Worm (Caenorhabditis elegans): ENCODE results near the gene skr-10.

skr-10 gene

DNA sequence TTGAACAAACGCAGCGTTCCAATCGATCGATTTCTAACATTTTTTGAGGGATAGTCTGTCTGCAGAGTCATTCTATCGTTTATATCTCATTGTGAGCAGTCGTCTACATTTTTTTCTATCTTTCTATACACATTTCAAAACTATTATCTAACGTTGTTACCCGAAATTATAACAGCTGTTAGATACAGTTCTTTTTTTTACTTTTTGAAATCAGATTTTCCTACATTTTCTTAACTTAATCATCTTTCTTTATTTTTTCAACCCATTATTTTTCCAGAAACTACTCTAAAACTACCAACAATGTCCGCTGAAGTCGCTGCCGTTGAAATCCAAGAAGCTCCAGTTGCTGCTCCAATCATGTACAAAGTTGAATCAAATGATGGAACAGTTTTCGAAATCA is at the start of gene skr-10:
TSS of gene skr-10 (plus strand) at position 301 of the 400 bp plus-strand sequence.
- TF ChIP-seq aha-1 (tag) = peak; percentile 59
- TF ChIP-seq rbr-2 (tag; optimal IDR thresholded peaks at IDR 0.05) = no peak

DNA sequence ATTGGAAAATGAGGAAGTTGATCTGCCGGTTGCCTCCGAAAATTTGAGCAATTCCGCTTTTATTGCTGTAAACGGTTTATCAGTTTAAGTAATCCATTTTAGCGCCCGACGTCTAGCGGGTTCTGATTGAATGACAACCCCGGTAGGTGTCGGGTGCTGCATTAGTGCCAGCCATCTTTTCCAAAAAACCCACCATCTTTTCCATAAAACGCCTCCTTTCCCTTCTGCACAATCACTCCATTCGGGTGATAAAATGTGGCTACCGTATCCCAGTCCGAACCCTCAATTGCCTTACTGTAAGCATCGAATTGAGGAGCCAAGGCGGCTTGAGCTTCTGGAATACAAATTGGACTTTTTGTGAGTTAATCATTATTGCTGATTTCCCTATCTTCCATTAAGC is 46.4 kb upstream of the skr-10 start:
- no peak for TF ChIP-seq F49E8.2 (tag; optimal IDR thresholded peaks at IDR 0.05; ENCODE audit: borderline replicate concordance)
- no peak for TF ChIP-seq ZK546.5 (tag; optimal IDR thresholded peaks at IDR 0.05)
- TF ChIP-seq mdt-29 (GFP tag; IDR thresholded peaks at IDR 0.05) = peak; percentile 36; the same call in 1 of the 2 replicates
- no peak for TF ChIP-seq aha-1 (tag)
- TF ChIP-seq saeg-2 (GFP tag; IDR thresholded peaks at IDR 0.05) = no peak
- TF ChIP-seq Y75B8A.6 (GFP tag; IDR thresholded peaks at IDR 0.05) = peak; percentile 47; the same call in 1 of the 2 replicates
- 0 out of 2 replicates have a peak, but pooled peaks have one; percentile 31 for TF ChIP-seq daf-8 (GFP tag; IDR thresholded peaks at IDR 0.05)
- TF ChIP-seq zip-2 (tag; optimal IDR thresholded peaks at IDR 0.05) = no peak
- peak; percentile 56 for TF ChIP-seq sdz-12 (GFP tag; optimal IDR thresholded peaks at IDR 0.05)
- no peak for TF ChIP-seq hmg-1.1 (GFP tag; IDR thresholded peaks at IDR 0.05)
- TF ChIP-seq zfp-2 (tag; optimal IDR thresholded peaks at IDR 0.05) = no peak
- TF ChIP-seq snpc-1.2 (GFP tag; IDR thresholded peaks at IDR 0.05) = 0 out of 2 replicates have a peak, but pooled peaks have one; percentile 15
- no peak for TF ChIP-seq unc-130 (GFP tag; optimal IDR thresholded peaks at IDR 0.05)

DNA sequence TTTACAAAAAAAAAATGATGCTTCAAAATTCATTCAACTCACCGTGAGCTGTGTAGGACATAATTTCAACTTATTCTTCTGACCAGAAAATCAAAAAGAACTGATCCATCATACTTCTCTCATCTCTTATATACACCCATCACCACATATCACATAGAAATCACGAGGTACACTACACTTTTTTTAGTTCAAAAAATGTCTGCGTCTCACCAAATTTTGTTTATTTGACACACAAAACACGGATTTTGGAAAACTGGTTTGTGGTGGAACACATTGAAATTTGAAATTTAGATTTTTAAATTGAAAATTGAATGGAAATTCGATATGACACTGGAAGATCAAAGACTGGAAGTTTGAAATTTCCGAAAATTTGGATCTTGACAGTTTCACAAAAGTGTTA is 45.5 kb upstream of the skr-10 start, which contains the start of gene Y105C5B.5:
TSS of gene Y105C5B.5 (minus strand) at position 103 of the 400 bp plus-strand sequence.
- peak; percentile 28 for TF ChIP-seq aha-1 (tag)
- no peak for TF ChIP-seq jun-1 (tag; optimal IDR thresholded peaks at IDR 0.05)
- TF ChIP-seq nhr-77 (tag; optimal IDR thresholded peaks at IDR 0.05) = peak; percentile 52
- no peak for TF ChIP-seq dmd-8 (GFP tag; IDR thresholded peaks at IDR 0.05)
- peak; percentile 19 for TF ChIP-seq nhr-76 (tag; optimal IDR thresholded peaks at IDR 0.05)
- no peak for TF ChIP-seq F37D6.2 (tag; optimal IDR thresholded peaks at IDR 0.05)
- TF ChIP-seq attf-4 (tag; optimal IDR thresholded peaks at IDR 0.05) = no peak
- no peak for TF ChIP-seq nhr-102 (tag; optimal IDR thresholded peaks at IDR 0.05)
- TF ChIP-seq nhr-11 (tag; optimal IDR thresholded peaks at IDR 0.05) = peak; percentile 18
- 0 out of 2 replicates have a peak, but pooled peaks have one; percentile 35 for TF ChIP-seq mdt-29 (GFP tag; IDR thresholded peaks at IDR 0.05)
- TF ChIP-seq hlh-30 (tag; optimal IDR thresholded peaks at IDR 0.05; ENCODE audit: insufficient read depth) = peak; percentile 65
- no peak for TF ChIP-seq ceh-62 (tag; optimal IDR thresholded peaks at IDR 0.05)
- TF ChIP-seq nhr-28 (tag; optimal IDR thresholded peaks at IDR 0.05) = peak; percentile 100

DNA sequence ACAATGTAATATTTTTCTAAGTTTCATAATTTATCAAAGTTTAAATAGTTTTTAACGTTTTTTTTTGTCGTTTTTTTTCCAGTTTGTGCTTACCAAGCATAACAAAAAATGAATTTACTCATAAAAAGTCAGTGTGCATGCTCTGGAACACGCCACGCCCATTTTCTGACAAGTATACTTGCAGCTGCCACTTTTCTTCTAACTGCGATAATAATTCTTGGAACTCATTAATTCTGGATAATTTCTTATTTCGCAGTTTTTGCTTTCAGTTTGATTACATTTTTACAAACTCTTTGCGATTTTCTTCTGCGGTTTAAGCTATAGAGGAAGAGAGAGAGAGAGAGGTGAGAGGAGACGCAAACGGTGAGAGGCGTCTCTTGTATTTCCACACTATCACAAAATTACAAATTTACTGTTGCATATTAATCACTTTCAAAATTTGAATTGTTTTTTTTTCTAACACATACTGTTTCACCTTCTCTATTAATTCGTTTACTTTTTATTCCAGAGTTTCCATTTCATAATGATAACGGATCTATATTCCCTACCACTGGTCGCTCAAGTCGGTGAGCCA is 40.5 kb upstream of the skr-10 start, which contains the start of gene srv-15:
TSS of gene srv-15 (plus strand) at position 524 of the 574 bp plus-strand sequence.
- peak; percentile 8 for TF ChIP-seq nhr-11 (tag; optimal IDR thresholded peaks at IDR 0.05)
- TF ChIP-seq aha-1 (tag) = peak; percentile 61
- TF ChIP-seq cey-2 (tag; optimal IDR thresholded peaks at IDR 0.05; ENCODE audit: borderline replicate concordance, insufficient read depth) = no peak
- no peak for TF ChIP-seq nhr-25 (tag; optimal IDR thresholded peaks at IDR 0.05; ENCODE audit: borderline replicate concordance, insufficient read depth)

DNA sequence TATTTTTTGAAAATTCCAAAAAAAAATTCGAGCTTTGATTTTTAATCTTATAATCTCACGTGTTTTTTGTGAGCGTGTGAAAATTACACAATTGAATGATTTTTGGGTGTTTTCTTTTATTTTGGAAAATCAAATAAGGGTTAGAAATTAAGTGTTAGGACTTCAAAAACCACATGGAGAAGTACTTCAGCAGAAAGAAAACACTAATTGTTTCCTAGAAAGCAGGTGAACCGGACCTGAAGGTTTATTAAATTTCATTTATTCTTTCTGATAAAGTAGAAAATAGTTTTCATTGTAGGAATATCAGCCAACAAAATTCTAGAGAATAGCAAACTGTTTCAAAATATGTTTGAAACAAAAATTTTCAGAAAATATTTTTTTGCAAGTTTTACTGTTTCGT is 38.4 kb upstream of the skr-10 start:
- TF ChIP-seq zag-1 (tag; optimal IDR thresholded peaks at IDR 0.05) (no peak), nhr-237 (tag; optimal IDR thresholded peaks at IDR 0.05) (no peak), ZK337.2 (GFP tag; IDR thresholded peaks at IDR 0.05) (no peak), spr-1 (tag; optimal IDR thresholded peaks at IDR 0.05) (no peak), hif-1 (tag; optimal IDR thresholded peaks at IDR 0.05) (no peak), ceh-82 (tag; optimal IDR thresholded peaks at IDR 0.05) (no peak)
